Fruit fly (Drosophila melanogaster): Measurements from ENCODE around the gene ncd.
A peak's percentile ranks its signal among the peaks of the same experiment; 100 is the strongest.

Gene ncd

DNA sequence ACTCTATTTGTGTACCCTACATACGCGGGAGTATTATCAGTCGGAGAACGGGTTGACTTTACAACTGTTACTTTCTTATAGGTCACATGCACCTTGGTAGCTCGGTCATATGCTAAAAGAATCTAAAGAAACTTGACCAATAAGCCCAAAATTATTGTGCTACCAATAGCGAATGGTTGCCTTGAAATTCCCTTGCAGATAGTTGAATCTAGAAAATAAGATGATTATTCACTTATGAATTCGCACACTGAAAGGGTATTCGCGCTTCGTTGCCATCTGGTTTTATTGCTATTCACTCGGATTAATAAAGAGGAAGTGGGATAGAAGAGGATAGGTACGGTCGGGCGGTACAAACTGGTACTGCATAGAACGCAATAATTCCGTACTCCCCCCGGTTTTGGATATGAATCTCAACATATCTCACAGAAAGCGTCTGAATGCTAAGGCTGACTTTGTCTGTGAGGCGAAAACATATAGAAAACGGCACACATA lies 33.0 kb downstream of the ncd start (continued):
- TF ChIP-seq CG11093 (GFP tag; IDR thresholded peaks at IDR 0.05) (peak; percentile 53; the same call in 1 of the 3 replicates), ato (GFP tag; IDR thresholded peaks at IDR 0.05; ENCODE audit: partially characterized antibody) (no peak), CG11504 (tag; optimal IDR thresholded peaks at IDR 0.05) (peak; percentile 78), ci (GFP tag; IDR thresholded peaks at IDR 0.05) (peak; percentile 59), CG42726 (GFP tag; IDR thresholded peaks at IDR 0.05; ENCODE audit: partially characterized antibody) (no peak), Lhr (GFP tag; optimal IDR thresholded peaks at IDR 0.05) (no peak), Dad (GFP tag; optimal IDR thresholded peaks at IDR 0.05) (peak; percentile 26), unpg (GFP tag; optimal IDR thresholded peaks at IDR 0.05) (peak; percentile 53), CG14710 (tag; optimal IDR thresholded peaks at IDR 0.05) (no peak), twi (tag; optimal IDR thresholded peaks at IDR 0.05) (peak; percentile 51), CG5245 (GFP tag; optimal IDR thresholded peaks at IDR 0.05) (peak; percentile 30), CG2889 (GFP tag; IDR thresholded peaks at IDR 0.05) (peak; percentile 37; the same call in 1 of the 3 replicates), gcm2 (GFP tag; optimal IDR thresholded peaks at IDR 0.05) (peak; percentile 33), CG16779 (GFP tag; IDR thresholded peaks at IDR 0.05) (0 out of 2 replicates have a peak, but pooled peaks have one; percentile 6), CG10147 (GFP tag; optimal IDR thresholded peaks at IDR 0.05) (peak; percentile 81), CG33557 (GFP tag; optimal IDR thresholded peaks at IDR 0.05) (no peak), Oli (tag; optimal IDR thresholded peaks at IDR 0.05) (peak; percentile 76), CG10959 (GFP tag; IDR thresholded peaks at IDR 0.05) (peak; percentile 46), zf30C (GFP tag; optimal IDR thresholded peaks at IDR 0.05) (no peak), lmd (GFP tag; IDR thresholded peaks at IDR 0.05) (peak; percentile 87), ems (GFP tag; optimal IDR thresholded peaks at IDR 0.05) (peak; percentile 75), Hr3 (GFP tag; optimal IDR thresholded peaks at IDR 0.05) (peak; percentile 61), kah (GFP tag; optimal IDR thresholded peaks at IDR 0.05) (no peak), CG17186 (GFP tag; optimal IDR thresholded peaks at IDR 0.05) (no peak), ken (GFP tag; IDR thresholded peaks at IDR 0.05) (peak; percentile 61; the same call in 1 of the 3 replicates), CG12104 (GFP tag; optimal IDR thresholded peaks at IDR 0.05) (peak; percentile 64), Awh (GFP tag; IDR thresholded peaks at IDR 0.05) (no peak), CG4404 (GFP tag; IDR thresholded peaks at IDR 0.05) (peak; percentile 74), CG4328 (GFP tag; optimal IDR thresholded peaks at IDR 0.05) (peak; percentile 5), Trl (optimal IDR thresholded peaks at IDR 0.05) (no peak), Trl (GFP tag; optimal IDR thresholded peaks at IDR 0.05) (peak; percentile 40), Chrac-16 (GFP tag; optimal IDR thresholded peaks at IDR 0.05) (peak; percentile 62), lola (GFP tag; optimal IDR thresholded peaks at IDR 0.05) (peak in 1 of 3 experiments; percentile 50), CG31388 (GFP tag; optimal IDR thresholded peaks at IDR 0.05) (no peak), CG12769 (tag; optimal IDR thresholded peaks at IDR 0.05) (peak; percentile 90), CG32772 (GFP tag; IDR thresholded peaks at IDR 0.05) (peak; percentile 57), Dp (GFP tag; optimal IDR thresholded peaks at IDR 0.05) (no peak), chinmo (GFP tag; IDR thresholded peaks at IDR 0.05; ENCODE audit: partially characterized antibody) (no peak), al (GFP tag; IDR thresholded peaks at IDR 0.05) (peak; percentile 76), CG7928 (GFP tag; optimal IDR thresholded peaks at IDR 0.05) (peak; percentile 11), CG1233 (GFP tag; optimal IDR thresholded peaks at IDR 0.05) (peak; percentile 69), CG5180 (GFP tag; optimal IDR thresholded peaks at IDR 0.05) (peak; percentile 9), CG2199 (GFP tag; IDR thresholded peaks at IDR 0.05) (no peak), CG15269 (tag; optimal IDR thresholded peaks at IDR 0.05) (peak; percentile 81), CG34376 (GFP tag; optimal IDR thresholded peaks at IDR 0.05) (peak; percentile 39), Bgb (GFP tag; IDR thresholded peaks at IDR 0.05; ENCODE audit: partially characterized antibody) (no peak), ttk (GFP tag; IDR thresholded peaks at IDR 0.05) (peak; percentile 41; the same call in 1 of the 2 replicates), mirr (GFP tag; optimal IDR thresholded peaks at IDR 0.05) (peak; percentile 63), Hr39 (optimal IDR thresholded peaks at IDR 0.05) (no peak), odd (GFP tag; optimal IDR thresholded peaks at IDR 0.05) (peak; percentile 61), Six4 (GFP tag; optimal IDR thresholded peaks at IDR 0.05) (no peak)

Data from whole organism, embryonic.